Worm (Caenorhabditis elegans): ENCODE measurements around the gene C29E4.13.

DNA sequence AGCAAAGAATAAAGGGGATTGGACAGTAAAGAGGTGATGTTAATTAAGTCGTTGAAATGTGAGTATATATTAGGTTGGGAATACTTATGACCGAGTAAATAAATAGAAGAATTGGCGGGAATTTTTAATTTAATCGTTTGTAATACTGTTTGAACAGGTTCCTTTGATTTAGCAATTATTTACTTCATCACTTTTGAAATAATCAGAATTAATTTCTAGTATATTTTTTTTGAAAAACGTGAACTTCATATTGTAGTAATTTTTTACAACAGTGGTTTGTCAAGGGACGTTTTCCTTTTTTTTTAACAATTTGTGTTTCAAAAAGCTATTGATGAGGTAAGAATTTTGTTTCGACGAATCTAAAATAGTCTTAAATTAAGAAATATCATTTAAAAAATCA lies 6.3 kb downstream of the C29E4.13 start, which contains the start of gene C29E4.17:
- no peak for TF ChIP-seq skn-1 (tag; optimal IDR thresholded peaks at IDR 0.05)
- TF ChIP-seq unc-39 (tag; optimal IDR thresholded peaks at IDR 0.05), result no peak
- no peak for TF ChIP-seq mbf-1 (tag; optimal IDR thresholded peaks at IDR 0.05)
- no peak for TF ChIP-seq elt-3 (tag; optimal IDR thresholded peaks at IDR 0.05)
- TF ChIP-seq nhr-77 (tag; optimal IDR thresholded peaks at IDR 0.05), result no peak
- no peak for TF ChIP-seq unc-62 (GFP tag; optimal IDR thresholded peaks at IDR 0.05)
- no peak for TF ChIP-seq ztf-11 (tag; optimal IDR thresholded peaks at IDR 0.05)
- no peak for TF ChIP-seq F13H6.1 (tag; optimal IDR thresholded peaks at IDR 0.05)
- TF ChIP-seq egl-27 (tag; optimal IDR thresholded peaks at IDR 0.05), result no peak
- TF ChIP-seq snpc-4 (tag; optimal IDR thresholded peaks at IDR 0.05), result no peak
- TF ChIP-seq nhr-237 (tag; optimal IDR thresholded peaks at IDR 0.05), result no peak
- no peak for TF ChIP-seq ztf-4 (tag; optimal IDR thresholded peaks at IDR 0.05)
- no peak for TF ChIP-seq nhr-6 (tag; optimal IDR thresholded peaks at IDR 0.05)

Measured in whole organism, L2 larva.